Fruit fly (Drosophila melanogaster) whole organism: ENCODE measurements around the gene Rift.

Source experiments
- CG8478 ChIP-seq: fragments of >200 bp; optimal IDR thresholded peaks from 2 replicates; lab custom pipeline; 2018; ENCODE audit warnings: inconsistent platforms
- Dll ChIP-seq: fragments of >200 bp; optimal IDR thresholded peaks from 2 replicates; lab custom pipeline; 2017
- EcR ChIP-seq, 2 experiments: fragments of >200 bp; optimal IDR thresholded peaks; 2 replicates each; lab custom pipeline; 2017; ENCODE audit warnings: missing biosample characterization in 2 of 2, missing genetic modification characterization in 2 of 2, missing genetic modification reagents in 2 of 2
- pan ChIP-seq: fragments of >200 bp; optimal IDR thresholded peaks from 2 replicates; lab custom pipeline; 2017
- psq ChIP-seq: fragments of >200 bp; optimal IDR thresholded peaks from 2 replicates; lab custom pipeline; 2017
- usp ChIP-seq: fragments of >200 bp; optimal IDR thresholded peaks from 2 replicates; lab custom pipeline; 2017; ENCODE audit warnings: missing biosample characterization, missing genetic modification characterization, mixed read lengths

DNA sequence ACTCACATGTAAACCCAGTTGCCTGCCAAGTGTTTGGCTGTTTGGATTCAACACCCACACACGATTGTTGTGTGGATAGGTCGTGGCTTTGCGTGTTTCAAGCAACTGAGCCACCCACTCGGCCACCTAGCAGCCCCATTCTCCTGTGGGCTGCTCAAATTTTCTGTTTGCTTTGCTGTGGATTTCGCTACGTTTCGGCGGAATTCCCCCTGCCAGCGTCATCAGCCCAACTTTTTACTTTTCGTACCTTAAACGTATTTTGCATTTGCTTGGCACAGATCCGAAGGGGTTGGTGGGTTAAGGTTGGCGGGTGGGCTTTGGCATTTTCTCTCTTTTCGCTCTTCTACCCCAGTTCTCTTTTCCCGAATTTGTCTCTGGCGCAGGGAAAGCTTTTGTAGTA is 12.5 kb upstream of the Rift start:
- no peak for TF ChIP-seq psq
- TF ChIP-seq usp (GFP tag; lab: Kevin White, UChicago) = no peak
- TF ChIP-seq EcR (GFP tag; optimal IDR thresholded peaks at IDR 0.05; lab: Kevin White, UChicago) = no peak
- TF ChIP-seq CG8478 (lab: Kevin White, UChicago) = no peak
- TF ChIP-seq Dll (lab: Kevin White, UChicago) = no peak
- no peak for TF ChIP-seq pan
